Fruit fly (Drosophila melanogaster) whole organism: ENCODE data around the gene MED15.

Source experiments
- CG8478 ChIP-seq: fragments of >200 bp; optimal IDR thresholded peaks from 2 replicates; lab custom pipeline; 2018; ENCODE audit warnings: inconsistent platforms
- EcR ChIP-seq, 2 experiments: fragments of >200 bp; optimal IDR thresholded peaks; 2 replicates each; lab custom pipeline; 2017; ENCODE audit warnings: missing biosample characterization in 2 of 2, missing genetic modification characterization in 2 of 2, missing genetic modification reagents in 2 of 2
- usp ChIP-seq: fragments of >200 bp; optimal IDR thresholded peaks from 2 replicates; lab custom pipeline; 2017; ENCODE audit warnings: missing biosample characterization, missing genetic modification characterization, mixed read lengths

DNA sequence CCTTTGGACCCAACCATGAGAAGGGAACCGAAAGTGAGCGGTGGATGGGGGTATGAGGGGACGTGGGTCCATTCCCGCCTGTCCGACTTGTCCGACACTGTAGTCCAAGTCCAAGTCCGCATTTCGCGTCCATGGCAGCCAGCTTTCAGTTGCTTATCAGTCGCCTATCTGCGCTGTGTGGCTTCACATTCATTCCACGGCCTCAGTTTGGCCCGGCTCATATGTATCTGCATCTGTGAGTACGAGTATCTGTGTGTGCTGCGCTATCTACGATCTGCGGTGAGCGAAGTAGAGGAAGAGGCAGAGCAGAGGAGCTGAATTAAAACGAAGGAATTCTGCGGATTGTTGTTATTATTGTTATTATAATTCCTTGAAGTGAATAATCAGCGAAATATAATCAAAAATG is 51.7 kb downstream of the MED15 start:
- TF ChIP-seq CG8478 (lab: Kevin White, UChicago) = no peak
- no peak for TF ChIP-seq usp (GFP tag; lab: Kevin White, UChicago)
- no peak for TF ChIP-seq EcR (GFP tag; optimal IDR thresholded peaks at IDR 0.05; lab: Kevin White, UChicago)
